Fruit fly (Drosophila melanogaster): ENCODE data around the gene Ugt36A1.
A peak's percentile ranks its signal among the peaks of the same experiment; 100 is the strongest.

Ugt36A1 gene

DNA sequence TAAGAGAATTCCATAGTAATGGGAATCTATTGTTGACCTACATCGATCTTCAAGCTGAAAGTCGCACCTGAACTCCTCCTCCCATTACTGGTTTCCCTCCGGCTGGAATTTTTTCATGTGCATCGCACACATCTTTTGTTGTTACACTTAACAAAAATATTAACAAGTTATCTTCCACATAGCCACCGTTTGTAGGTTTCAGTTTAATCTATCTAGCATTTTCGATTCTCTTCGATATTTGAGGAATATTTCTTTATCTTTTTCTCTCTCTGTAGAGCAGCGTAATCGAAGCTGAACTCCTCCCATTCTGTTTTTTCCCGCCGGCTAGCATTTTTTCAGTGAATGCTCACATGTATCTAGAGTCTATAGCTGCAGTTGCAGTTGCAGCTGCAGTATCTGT, 5.9 kb downstream of the Ugt36A1 start (continued):
- TF ChIP-seq shn (GFP tag; optimal IDR thresholded peaks at IDR 0.05): no peak
- no peak for TF ChIP-seq Sry-δ (GFP tag; optimal IDR thresholded peaks at IDR 0.05)
- peak; percentile 5 for TF ChIP-seq zen (tag; optimal IDR thresholded peaks at IDR 0.05)
- no peak for TF ChIP-seq zen2 (GFP tag; IDR thresholded peaks at IDR 0.05; ENCODE audit: partially characterized antibody)
- no peak for TF ChIP-seq sc (optimal IDR thresholded peaks at IDR 0.05)
- no peak for TF ChIP-seq sc (GFP tag; optimal IDR thresholded peaks at IDR 0.05)
- TF ChIP-seq CG15479 (GFP tag; optimal IDR thresholded peaks at IDR 0.05): no peak
- no peak for TF ChIP-seq CG14050 (GFP tag; IDR thresholded peaks at IDR 0.05)
- TF ChIP-seq CG14710 (tag; optimal IDR thresholded peaks at IDR 0.05): peak; percentile 28
- TF ChIP-seq Ptx1 (GFP tag; IDR thresholded peaks at IDR 0.05): peak; percentile 32; the same call in 1 of the 2 replicates
- TF ChIP-seq CG8281 (tag; optimal IDR thresholded peaks at IDR 0.05): no peak
- 0 out of 2 replicates have a peak, but pooled peaks have one; percentile 28 for TF ChIP-seq ttk (GFP tag; IDR thresholded peaks at IDR 0.05)
- TF ChIP-seq CG13775 (GFP tag; optimal IDR thresholded peaks at IDR 0.05): no peak
- no peak for TF ChIP-seq CG12942 (GFP tag; optimal IDR thresholded peaks at IDR 0.05)
- no peak for TF ChIP-seq CG13624 (GFP tag; optimal IDR thresholded peaks at IDR 0.05)
- no peak for TF ChIP-seq schlank (tag; optimal IDR thresholded peaks at IDR 0.05)
- TF ChIP-seq Pdp1 (GFP tag; optimal IDR thresholded peaks at IDR 0.05): no peak
- TF ChIP-seq Jarid2 (GFP tag; optimal IDR thresholded peaks at IDR 0.05): no peak
- TF ChIP-seq CG10209 (GFP tag; optimal IDR thresholded peaks at IDR 0.05): no peak
- peak; percentile 3 for TF ChIP-seq dmrt99B (tag; optimal IDR thresholded peaks at IDR 0.05)
- no peak for TF ChIP-seq ato (GFP tag; IDR thresholded peaks at IDR 0.05; ENCODE audit: partially characterized antibody)
- no peak for TF ChIP-seq YL-1 (GFP tag; optimal IDR thresholded peaks at IDR 0.05)
- no peak for TF ChIP-seq CG7372 (GFP tag; IDR thresholded peaks at IDR 0.05)
- no peak for TF ChIP-seq CG10431 (GFP tag; optimal IDR thresholded peaks at IDR 0.05)
- no peak for TF ChIP-seq tup (GFP tag; optimal IDR thresholded peaks at IDR 0.05)
- TF ChIP-seq D19B (GFP tag; optimal IDR thresholded peaks at IDR 0.05): no peak
- TF ChIP-seq CG4282 (GFP tag; optimal IDR thresholded peaks at IDR 0.05): no peak
- TF ChIP-seq gt (GFP tag; IDR thresholded peaks at IDR 0.05): no peak
- no peak for TF ChIP-seq onecut (GFP tag; IDR thresholded peaks at IDR 0.05)
- TF ChIP-seq CG17359 (tag; optimal IDR thresholded peaks at IDR 0.05): peak; percentile 15
- TF ChIP-seq CG11696 (GFP tag; IDR thresholded peaks at IDR 0.05): no peak
- no peak for TF ChIP-seq wdn (GFP tag; IDR thresholded peaks at IDR 0.05)
- TF ChIP-seq klu (GFP tag; IDR thresholded peaks at IDR 0.05): no peak
- no peak for TF ChIP-seq tna (GFP tag; IDR thresholded peaks at IDR 0.05; ENCODE audit: partially characterized antibody)
- TF ChIP-seq GATAe (GFP tag; conservative IDR thresholded peaks at IDR 0.05): no peak
- no peak for TF ChIP-seq CG17568 (GFP tag; optimal IDR thresholded peaks at IDR 0.05)
- no peak for TF ChIP-seq ab (GFP tag; optimal IDR thresholded peaks at IDR 0.05)
- TF ChIP-seq jumu (GFP tag; optimal IDR thresholded peaks at IDR 0.05): no peak
- no peak for TF ChIP-seq chif (GFP tag; optimal IDR thresholded peaks at IDR 0.05)
- TF ChIP-seq CG33557 (GFP tag; optimal IDR thresholded peaks at IDR 0.05): no peak
- no peak for TF ChIP-seq maf-S (GFP tag; optimal IDR thresholded peaks at IDR 0.05)
- no peak for TF ChIP-seq run (tag; optimal IDR thresholded peaks at IDR 0.05)
- TF ChIP-seq CG3847 (GFP tag; IDR thresholded peaks at IDR 0.05): no peak
- no peak for TF ChIP-seq dimm (GFP tag; IDR thresholded peaks at IDR 0.05)
- TF ChIP-seq CG13424 (tag; optimal IDR thresholded peaks at IDR 0.05): no peak
- no peak for TF ChIP-seq Hr51 (GFP tag; optimal IDR thresholded peaks at IDR 0.05)
- TF ChIP-seq dati (GFP tag; IDR thresholded peaks at IDR 0.05): no peak
- no peak for TF ChIP-seq CG12236 (GFP tag; optimal IDR thresholded peaks at IDR 0.05)
- TF ChIP-seq CG32767 (GFP tag; IDR thresholded peaks at IDR 0.05): no peak
- TF ChIP-seq fd64A (GFP tag; optimal IDR thresholded peaks at IDR 0.05): no peak
- no peak for TF ChIP-seq Fer3 (tag; optimal IDR thresholded peaks at IDR 0.05)
- no peak for TF ChIP-seq ERR (GFP tag; optimal IDR thresholded peaks at IDR 0.05)
